Fruit fly (Drosophila melanogaster) whole organism: Measurements from ENCODE around the gene CG6142.

Source experiments
- CG8478 ChIP-seq: fragments of >200 bp; optimal IDR thresholded peaks from 2 replicates; lab custom pipeline; 2018; ENCODE audit warnings: inconsistent platforms
- Dll ChIP-seq: fragments of >200 bp; optimal IDR thresholded peaks from 2 replicates; lab custom pipeline; 2017
- pan ChIP-seq: fragments of >200 bp; optimal IDR thresholded peaks from 2 replicates; lab custom pipeline; 2017

dm6 chr3R:26106595-26107152, 26.3 kb upstream of the CG6142 start, which contains the start of gene Cipc:
- no peak for TF ChIP-seq Dll (lab: Kevin White, UChicago)
- no peak for TF ChIP-seq pan (lab: Kevin White, UChicago)
- TF ChIP-seq CG8478 (lab: Kevin White, UChicago): no peak
